Fruit fly (Drosophila melanogaster) whole organism, embryonic: ENCODE results near the gene E2f1.

ENCODE experiments used
- Adf1 ChIP-seq: fragments of 200-800 bp; sonication (Bioruptor generic); IDR thresholded peaks from 2 replicates; pipeline ENCODE4 v1.3.6; 2022; ENCODE audit warnings: missing biosample characterization, missing genetic modification characterization
- Antp ChIP-seq: fragments of 200-800 bp; sonication (Bioruptor generic); optimal IDR thresholded peaks from 3 replicates; lab custom pipeline; 2016; ENCODE audit warnings: missing biosample characterization, missing genetic modification characterization
- Asciz ChIP-seq: fragments of 200-800 bp; sonication (Bioruptor generic); optimal IDR thresholded peaks from 2 replicates; lab custom pipeline; 2017; ENCODE audit warnings: missing biosample characterization, mild to moderate bottlenecking, missing genetic modification characterization, missing genetic modification reagents
- CG11398 ChIP-seq: fragments of 200-800 bp; sonication (Bioruptor generic); optimal IDR thresholded peaks from 2 replicates; lab custom pipeline; 2016; ENCODE audit warnings: missing biosample characterization, missing genetic modification characterization
- CG11723 ChIP-seq: fragments of 200-800 bp; sonication (Bioruptor generic); optimal IDR thresholded peaks from 2 replicates; lab custom pipeline; 2017; ENCODE audit warnings: missing biosample characterization, mild to moderate bottlenecking, missing genetic modification characterization
- CG12104 ChIP-seq: fragments of 200-800 bp; sonication (Bioruptor generic); optimal IDR thresholded peaks from 3 replicates; lab custom pipeline; 2016; ENCODE audit warnings: missing biosample characterization, missing genetic modification characterization
- CG12744 ChIP-seq: fragments of 200-800 bp; sonication (Bioruptor generic); optimal IDR thresholded peaks from 2 replicates; lab custom pipeline; 2016; ENCODE audit warnings: missing biosample characterization, missing genetic modification characterization
- CG12942 ChIP-seq: fragments of 200-800 bp; sonication (Bioruptor generic); optimal IDR thresholded peaks from 3 replicates; lab custom pipeline; 2016; ENCODE audit warnings: missing biosample characterization, missing genetic modification characterization
- CG13424 ChIP-seq: fragments of 200-800 bp; sonication (Bioruptor generic); optimal IDR thresholded peaks from 2 replicates; lab custom pipeline; 2019; ENCODE audit warnings: missing biosample characterization, mild to moderate bottlenecking, missing genetic modification characterization, moderate library complexity
- CG13624 ChIP-seq: fragments of 200-800 bp; sonication (Bioruptor generic); optimal IDR thresholded peaks from 2 replicates; lab custom pipeline; 2016; ENCODE audit warnings: missing biosample characterization, missing genetic modification characterization
- CG14710 ChIP-seq: fragments of 200-800 bp; sonication (Bioruptor generic); optimal IDR thresholded peaks from 3 replicates; lab custom pipeline; 2019; ENCODE audit warnings: missing biosample characterization, mild to moderate bottlenecking, missing genetic modification characterization, moderate library complexity
- CG15073 ChIP-seq: fragments of 200-800 bp; sonication (Bioruptor generic); optimal IDR thresholded peaks from 2 replicates; lab custom pipeline; 2016; ENCODE audit warnings: missing biosample characterization, missing genetic modification characterization
- CG15269 ChIP-seq: fragments of 200-800 bp; sonication (Bioruptor generic); optimal IDR thresholded peaks from 2 replicates; lab custom pipeline; 2018; ENCODE audit warnings: missing biosample characterization, mild to moderate bottlenecking, missing genetic modification characterization, moderate library complexity
- CG17829 ChIP-seq: fragments of 200-800 bp; optimal IDR thresholded peaks from 2 replicates; lab custom pipeline; 2019; ENCODE audit warnings: missing biosample characterization, mild to moderate bottlenecking, missing genetic modification characterization, moderate library complexity
- CG18619 ChIP-seq: fragments of 200-800 bp; sonication (Bioruptor generic); optimal IDR thresholded peaks from 3 replicates; lab custom pipeline; 2017; ENCODE audit warnings: missing biosample characterization, mild to moderate bottlenecking, missing genetic modification characterization
- CG2120 ChIP-seq: fragments of 200-800 bp; sonication (Bioruptor generic); optimal IDR thresholded peaks from 3 replicates; lab custom pipeline; 2016; ENCODE audit warnings: missing biosample characterization, missing genetic modification characterization
- CG2202 ChIP-seq: fragments of 200-800 bp; sonication (Bioruptor generic); optimal IDR thresholded peaks from 2 replicates; lab custom pipeline; 2018; ENCODE audit warnings: missing biosample characterization, mild to moderate bottlenecking, missing genetic modification characterization
- CG4617 ChIP-seq: fragments of 200-800 bp; sonication (Bioruptor generic); optimal IDR thresholded peaks from 3 replicates; lab custom pipeline; 2016; ENCODE audit warnings: missing biosample characterization, missing genetic modification characterization, borderline replicate concordance
- CG7357 ChIP-seq: fragments of 200-800 bp; sonication (Bioruptor generic); IDR thresholded peaks from 3 replicates; pipeline ENCODE4 v1.3.6; 2022; ENCODE audit warnings: missing biosample characterization, missing genetic modification characterization
- CG7556 ChIP-seq: fragments of 200-800 bp; sonication (Bioruptor generic); optimal IDR thresholded peaks from 2 replicates; lab custom pipeline; 2017; ENCODE audit warnings: missing biosample characterization, mild to moderate bottlenecking, missing genetic modification characterization
- CG7786 ChIP-seq: fragments of 200-800 bp; sonication (Bioruptor generic); optimal IDR thresholded peaks from 2 replicates; lab custom pipeline; 2016; ENCODE audit warnings: missing biosample characterization, missing genetic modification characterization
- CG7839 ChIP-seq: fragments of 200-800 bp; sonication (Bioruptor generic); optimal IDR thresholded peaks from 3 replicates; lab custom pipeline; 2018; ENCODE audit warnings: missing biosample characterization, mild to moderate bottlenecking, missing genetic modification characterization, moderate library complexity
- CG8388 ChIP-seq: fragments of 200-800 bp; sonication (Bioruptor generic); optimal IDR thresholded peaks from 2 replicates; lab custom pipeline; 2019; ENCODE audit warnings: missing biosample characterization, mild to moderate bottlenecking, missing genetic modification characterization, moderate library complexity
- CG9609 ChIP-seq: fragments of 200-800 bp; sonication (Bioruptor generic); optimal IDR thresholded peaks from 3 replicates; lab custom pipeline; 2016; ENCODE audit warnings: missing biosample characterization, missing genetic modification characterization
- Deaf1 ChIP-seq: fragments of 200-800 bp; optimal IDR thresholded peaks from 3 replicates; lab custom pipeline; 2019; ENCODE audit warnings: missing biosample characterization, mild to moderate bottlenecking, missing genetic modification characterization, moderate library complexity
- ERR ChIP-seq: fragments of 200-800 bp; sonication (Bioruptor generic); optimal IDR thresholded peaks from 2 replicates; lab custom pipeline; 2016; ENCODE audit warnings: missing biosample characterization, missing genetic modification characterization
- Eip74EF ChIP-seq, 2 experiments: fragments of 200-800 bp in 1 of 2; fragments of >200 bp in 1 of 2; sonication (Bioruptor generic) in 1 of 2; optimal IDR thresholded peaks; 2 replicates each; lab custom pipeline; 2017 to 2019; ENCODE audit warnings: missing biosample characterization in 2 of 2, missing genetic modification characterization in 2 of 2, mild to moderate bottlenecking in 1 of 2, moderate library complexity in 1 of 2
- Fer1 ChIP-seq: fragments of 200-800 bp; sonication (Bioruptor generic); optimal IDR thresholded peaks from 2 replicates; lab custom pipeline; 2017; ENCODE audit warnings: missing biosample characterization, mild to moderate bottlenecking, missing genetic modification characterization
- Mes4 ChIP-seq: fragments of 200-800 bp; sonication (Bioruptor generic); optimal IDR thresholded peaks from 2 replicates; lab custom pipeline; 2016; ENCODE audit warnings: missing biosample characterization, missing genetic modification characterization
- Sry-β ChIP-seq: fragments of 200-800 bp; sonication (Bioruptor generic); optimal IDR thresholded peaks from 2 replicates; lab custom pipeline; 2018; ENCODE audit warnings: missing biosample characterization, mild to moderate bottlenecking, missing genetic modification characterization, moderate library complexity
- al ChIP-seq: fragments of 200-800 bp; sonication (Bioruptor generic); IDR thresholded peaks from 2 replicates; pipeline ENCODE4 v1.3.6; 2022; ENCODE audit warnings: missing biosample characterization, missing genetic modification characterization
- bab2 ChIP-seq: fragments of 200-800 bp; sonication (Bioruptor generic); optimal IDR thresholded peaks from 2 replicates; lab custom pipeline; 2016; ENCODE audit warnings: missing biosample characterization, missing genetic modification characterization
- chinmo ChIP-seq: fragments of 200-800 bp; sonication (Bioruptor generic); IDR thresholded peaks from 4 replicates; pipeline ENCODE4 v1.3.6; 2022; ENCODE audit warnings: missing biosample characterization, missing genetic modification characterization; ENCODE audit not compliant: partially characterized antibody
- crc ChIP-seq: fragments of 200-800 bp; sonication (Bioruptor generic); optimal IDR thresholded peaks from 2 replicates; lab custom pipeline; 2016; ENCODE audit warnings: missing biosample characterization, missing genetic modification characterization
- crp ChIP-seq, 2 experiments: fragments of 200-800 bp; sonication (Bioruptor generic); optimal IDR thresholded peaks; 2 replicates in 1 of 2; 3 replicates in 1 of 2; lab custom pipeline; 2017; ENCODE audit warnings: missing biosample characterization in 2 of 2, missing genetic modification characterization in 2 of 2, mild to moderate bottlenecking in 1 of 2, moderate library complexity in 1 of 2
- cwo ChIP-seq: fragments of 200-800 bp; sonication (Bioruptor generic); optimal IDR thresholded peaks from 3 replicates; lab custom pipeline; 2017; ENCODE audit warnings: missing biosample characterization, missing genetic modification characterization, mild to moderate bottlenecking, moderate library complexity, missing genetic modification reagents
- eve ChIP-seq, 2 experiments: fragments of >200 bp; optimal IDR thresholded peaks; 2 replicates each; lab custom pipeline; 2017; ENCODE audit warnings: missing biosample characterization in 2 of 2, missing genetic modification characterization in 2 of 2
- eyg ChIP-seq: fragments of 200-800 bp; sonication (Bioruptor generic); optimal IDR thresholded peaks from 3 replicates; lab custom pipeline; 2016; ENCODE audit warnings: missing biosample characterization, missing genetic modification characterization
- gcm ChIP-seq: fragments of 200-800 bp; sonication (Bioruptor generic); optimal IDR thresholded peaks from 2 replicates; lab custom pipeline; 2019; ENCODE audit warnings: missing biosample characterization, mild to moderate bottlenecking, missing genetic modification characterization, moderate library complexity
- gem ChIP-seq: fragments of 200-800 bp; sonication (Bioruptor generic); optimal IDR thresholded peaks from 2 replicates; lab custom pipeline; 2019; ENCODE audit warnings: missing biosample characterization, mild to moderate bottlenecking, missing genetic modification characterization, moderate library complexity
- grau ChIP-seq: fragments of 200-800 bp; optimal IDR thresholded peaks from 3 replicates; lab custom pipeline; 2019; ENCODE audit warnings: missing biosample characterization, mild to moderate bottlenecking, missing genetic modification characterization, moderate library complexity
- lbe ChIP-seq: fragments of 200-800 bp; sonication (Bioruptor generic); optimal IDR thresholded peaks from 2 replicates; lab custom pipeline; 2016; ENCODE audit warnings: missing biosample characterization, mild to moderate bottlenecking, missing genetic modification characterization
- nom ChIP-seq: fragments of 200-800 bp; sonication (Bioruptor generic); optimal IDR thresholded peaks from 2 replicates; lab custom pipeline; 2017; ENCODE audit warnings: missing biosample characterization, missing genetic modification characterization, mild to moderate bottlenecking, moderate library complexity, missing genetic modification reagents
- p53 ChIP-seq: fragments of 200-800 bp; sonication (Bioruptor generic); optimal IDR thresholded peaks from 2 replicates; lab custom pipeline; 2016; ENCODE audit warnings: missing biosample characterization, missing genetic modification characterization
- schlank ChIP-seq: fragments of 200-800 bp; sonication (Bioruptor generic); optimal IDR thresholded peaks from 2 replicates; lab custom pipeline; 2018; ENCODE audit warnings: missing biosample characterization, mild to moderate bottlenecking, missing genetic modification characterization
- toy ChIP-seq: fragments of 200-800 bp; sonication (Bioruptor generic); IDR thresholded peaks from 2 replicates; pipeline ENCODE4 v1.3.6; 2022; ENCODE audit warnings: missing biosample characterization, missing genetic modification characterization
- tup ChIP-seq: fragments of 200-800 bp; sonication (Bioruptor generic); optimal IDR thresholded peaks from 2 replicates; lab custom pipeline; 2016; ENCODE audit warnings: missing biosample characterization, mild to moderate bottlenecking, missing genetic modification characterization, moderate library complexity
- zfh1 ChIP-seq: fragments of 200-800 bp; sonication (Bioruptor generic); IDR thresholded peaks from 3 replicates; pipeline ENCODE4 v1.3.6; 2022; ENCODE audit warnings: missing biosample characterization, missing genetic modification characterization
- zfh2 ChIP-seq: fragments of 200-800 bp; sonication (Bioruptor generic); optimal IDR thresholded peaks from 2 replicates; lab custom pipeline; 2016; ENCODE audit warnings: missing biosample characterization, missing genetic modification characterization

E2f1 gene

DNA sequence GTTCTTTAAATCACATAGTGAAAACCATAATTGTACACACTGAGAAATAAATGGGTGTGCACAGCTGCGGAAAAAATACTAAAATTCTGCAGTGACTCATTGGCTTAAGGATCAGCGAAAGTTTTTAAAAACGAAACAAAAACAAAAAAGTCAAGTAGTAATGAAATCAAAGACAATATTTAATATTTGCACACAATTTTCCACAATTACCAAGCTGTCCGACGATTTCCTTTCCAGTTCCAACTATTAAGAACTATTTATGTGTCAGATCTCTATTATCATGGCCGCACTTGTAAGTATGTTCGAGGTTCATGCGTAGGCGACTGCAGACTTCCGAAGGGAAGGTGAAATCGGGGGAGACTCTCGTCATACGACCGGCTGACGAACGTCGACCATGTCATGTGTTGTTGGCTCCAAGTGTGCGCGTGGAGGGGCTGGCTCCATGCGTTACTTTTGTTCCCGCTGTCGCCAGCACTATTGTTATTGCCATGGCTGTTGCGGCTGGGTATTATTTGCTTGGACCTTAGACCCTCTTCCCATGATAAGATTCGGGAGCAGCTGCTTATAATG, 45.7 kb downstream of the E2f1 start (continued):
- TF ChIP-seq crp (GFP tag; optimal IDR thresholded peaks at IDR 0.05; lab: Kevin White, UChicago) (peak in 1 of 2 experiments; percentile 24), Mes4 (peak; percentile 4), cwo (peak; percentile 74), Adf1 (GFP tag; lab: Robert Waterston, UW) (no peak), CG15269 (tag; lab: Kevin White, UChicago) (peak; percentile 66), Deaf1 (tag; lab: Kevin White, UChicago) (peak; percentile 64), CG12104 (GFP tag; lab: Kevin White, UChicago) (peak; percentile 37), nom (peak; percentile 71), Sry-β (GFP tag; lab: Kevin White, UChicago) (no peak), zfh2 (GFP tag; lab: Kevin White, UChicago) (peak; percentile 72), CG18619 (GFP tag; lab: Kevin White, UChicago) (peak; percentile 51), ERR (GFP tag; lab: Kevin White, UChicago) (peak; percentile 34), al (no peak), toy (GFP tag; lab: Robert Waterston, UW) (no peak), CG2120 (peak; percentile 81), crc (peak; percentile 40), CG12942 (GFP tag; lab: Kevin White, UChicago) (peak; percentile 36), CG17829 (tag; lab: Kevin White, UChicago) (peak; percentile 10), CG8388 (GFP tag; lab: Kevin White, UChicago) (peak; percentile 68), grau (tag; lab: Kevin White, UChicago) (peak; percentile 69), CG11723 (peak; percentile 5), tup (GFP tag; lab: Kevin White, UChicago) (no peak), CG7556 (GFP tag; lab: Kevin White, UChicago) (peak; percentile 27), schlank (tag; lab: Kevin White, UChicago) (no peak), CG4617 (GFP tag; lab: Kevin White, UChicago) (no peak), eyg (GFP tag; lab: Kevin White, UChicago) (peak; percentile 25), p53 (peak; percentile 8), lbe (GFP tag; lab: Kevin White, UChicago) (no peak), CG12744 (peak; percentile 62), chinmo (no peak), CG15073 (GFP tag; lab: Kevin White, UChicago) (no peak), CG2202 (tag; lab: Kevin White, UChicago) (peak; percentile 42), CG13624 (GFP tag; lab: Kevin White, UChicago) (peak; percentile 65), Fer1 (GFP tag; lab: Kevin White, UChicago) (peak; percentile 57), CG7357 (GFP tag; lab: Robert Waterston, UW) (0 out of 3 replicates have a peak, but pooled peaks have one; percentile 53), Asciz (GFP tag; lab: Kevin White, UChicago) (peak; percentile 50), gcm (GFP tag; lab: Kevin White, UChicago) (peak; percentile 29), CG13424 (peak; percentile 63), CG14710 (tag; lab: Kevin White, UChicago) (peak; percentile 21), Eip74EF (GFP tag; optimal IDR thresholded peaks at IDR 0.05; lab: Kevin White, UChicago) (peak in 1 of 2 experiments; percentile 26), CG9609 (GFP tag; lab: Kevin White, UChicago) (peak; percentile 28), CG7839 (peak; percentile 69), Antp (peak; percentile 26), CG11398 (GFP tag; lab: Kevin White, UChicago) (peak; percentile 76), CG7786 (GFP tag; lab: Kevin White, UChicago) (peak; percentile 61), zfh1 (GFP tag; lab: Robert Waterston, UW) (no peak), gem (tag; lab: Kevin White, UChicago) (peak; percentile 72), eve (GFP tag; optimal IDR thresholded peaks at IDR 0.05; lab: Kevin White, UChicago) (peak in 1 of 2 experiments; percentile 76), bab2 (peak; percentile 23)
